Worm (Caenorhabditis elegans) whole organism, early embryonic: ENCODE data around the gene dmsr-4.
A peak's percentile ranks its signal among the peaks of the same experiment; 100 is the strongest.

Experiments
- B0310.2 ChIP-seq: sonication (generic microtip); optimal IDR thresholded peaks from 2 replicates; lab custom pipeline; 2016; ENCODE audit warnings: mild to moderate bottlenecking, missing genetic modification characterization, missing compliant biosample characterization
- F13C5.2 ChIP-seq: sonication (generic microtip); optimal IDR thresholded peaks from 2 replicates; lab custom pipeline; 2017; ENCODE audit warnings: mild to moderate bottlenecking, missing genetic modification characterization, inconsistent platforms, missing compliant biosample characterization
- aly-1 ChIP-seq: sonication (generic microtip); optimal IDR thresholded peaks from 2 replicates; lab custom pipeline; 2016; ENCODE audit warnings: missing genetic modification characterization, missing compliant biosample characterization
- ama-1 ChIP-seq: fragments of 150-350 bp; optimal IDR thresholded peaks from 2 replicates; lab custom pipeline; 2014
- ceh-13 ChIP-seq: fragments of 200-800 bp; sonication (Bioruptor generic); optimal IDR thresholded peaks from 2 replicates; lab custom pipeline; 2018; ENCODE audit warnings: mild to moderate bottlenecking, missing genetic modification characterization, missing compliant biosample characterization
- ceh-36 ChIP-seq: sonication (generic microtip); optimal IDR thresholded peaks from 2 replicates; lab custom pipeline; 2016; ENCODE audit warnings: missing genetic modification characterization, inconsistent platforms, missing compliant biosample characterization
- ets-7 ChIP-seq: sonication (generic microtip); optimal IDR thresholded peaks from 2 replicates; lab custom pipeline; 2016; ENCODE audit warnings: missing genotype, missing genetic modification characterization, missing compliant biosample characterization
- flt-1 ChIP-seq: fragments of 200-800 bp; sonication (Bioruptor generic); IDR thresholded peaks from 2 replicates; pipeline ENCODE4 v1.3.6; 2022; ENCODE audit warnings: missing genetic modification characterization, missing compliant biosample characterization
- hmbx-1 ChIP-seq: sonication (generic microtip); optimal IDR thresholded peaks from 2 replicates; lab custom pipeline; 2016; ENCODE audit warnings: mild to moderate bottlenecking, missing genetic modification characterization, missing compliant biosample characterization
- hmg-4 ChIP-seq: fragments of 200-800 bp; sonication (Bioruptor generic); optimal IDR thresholded peaks from 2 replicates; lab custom pipeline; 2018; ENCODE audit warnings: mild to moderate bottlenecking, missing genetic modification characterization, missing compliant biosample characterization
- hnd-1 ChIP-seq: sonication (generic microtip); optimal IDR thresholded peaks from 2 replicates; lab custom pipeline; 2016; ENCODE audit warnings: missing genetic modification characterization, missing compliant biosample characterization
- pes-1 ChIP-seq: fragments of 200-800 bp; sonication (Bioruptor generic); IDR thresholded peaks from 2 replicates; pipeline ENCODE4 v1.3.6; 2022; ENCODE audit warnings: missing genetic modification reagents, missing genetic modification characterization, missing compliant biosample characterization
- scrt-1 ChIP-seq: fragments of 200-800 bp; sonication (Bioruptor generic); IDR thresholded peaks from 2 replicates; pipeline ENCODE4 v1.3.6; 2022; ENCODE audit warnings: missing genetic modification characterization, missing compliant biosample characterization
- sea-1 ChIP-seq: fragments of 200-800 bp; sonication (Bioruptor generic); conservative IDR thresholded peaks from 2 replicates; pipeline ENCODE4 v1.3.6; 2022; ENCODE audit warnings: missing genetic modification characterization, missing compliant biosample characterization
- tbx-11 ChIP-seq: fragments of 200-800 bp; sonication (Bioruptor generic); IDR thresholded peaks from 2 replicates; pipeline ENCODE4 v1.3.6; 2022; ENCODE audit warnings: missing genetic modification characterization, missing compliant biosample characterization
- tbx-37 ChIP-seq: fragments of 200-800 bp; sonication (Bioruptor generic); conservative IDR thresholded peaks from 2 replicates; pipeline ENCODE4 v1.3.6; 2022; ENCODE audit warnings: missing genetic modification reagents, missing genetic modification characterization, missing compliant biosample characterization
- tra-4 ChIP-seq: sonication (generic microtip); optimal IDR thresholded peaks from 2 replicates; lab custom pipeline; 2017; ENCODE audit warnings: missing genetic modification characterization, missing compliant biosample characterization

Gene dmsr-4

DNA sequence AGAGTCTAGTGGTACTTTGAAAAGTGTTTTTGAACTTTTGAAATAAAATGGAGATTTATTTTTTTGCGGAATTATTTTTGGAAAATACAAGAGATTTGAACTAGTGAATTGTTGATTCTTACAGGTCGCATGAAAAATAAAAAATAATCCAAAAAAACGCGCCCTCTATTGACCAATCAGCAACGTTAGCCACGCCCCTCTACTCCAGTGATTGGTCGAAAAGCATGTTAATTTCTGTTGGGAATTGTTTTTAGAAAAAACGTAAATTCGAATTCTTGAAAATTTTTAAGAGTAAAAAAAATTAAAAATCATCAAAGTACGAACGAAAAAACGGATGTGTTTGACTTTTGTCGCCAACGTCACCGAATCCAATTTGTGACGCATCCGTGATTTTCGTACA is 13.5 kb upstream of the dmsr-4 start:
- TF ChIP-seq aly-1, result no peak
- TF ChIP-seq F13C5.2 (tag; lab: Kevin White, UChicago), result no peak
- no peak for TF ChIP-seq ets-7 (tag; lab: Kevin White, UChicago)
- no peak for TF ChIP-seq ceh-13 (GFP tag; lab: Kevin White, UChicago)
- TF ChIP-seq scrt-1 (GFP tag; lab: Robert Waterston, UW), result no peak
- no peak for TF ChIP-seq sea-1 (GFP tag; lab: Robert Waterston, UW)

DNA sequence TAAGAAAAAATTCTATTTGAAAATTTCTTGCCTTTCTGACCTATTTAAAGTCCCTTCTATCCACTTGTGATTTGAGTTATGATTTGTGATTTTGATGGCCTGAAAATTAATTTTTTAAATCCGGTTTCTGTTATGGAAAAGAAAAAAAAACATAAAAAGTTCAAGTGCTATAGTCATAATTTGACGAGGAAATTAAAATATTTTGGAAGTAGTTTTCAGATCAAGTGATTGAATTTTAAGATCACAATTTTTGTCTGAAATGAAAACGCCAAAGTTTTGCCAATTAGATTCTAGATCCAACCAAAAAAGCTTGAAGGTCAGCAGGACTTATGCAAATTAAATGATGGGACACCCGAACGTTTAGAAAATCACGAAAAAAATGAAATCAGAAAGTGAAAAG is 10.6 kb upstream of the dmsr-4 start, which contains the start of gene ptr-3:
Gene ptr-3, minus strand, starts transcription at position 101 of the 400 bp plus-strand sequence.
- TF ChIP-seq tra-4 (tag; lab: Kevin White, UChicago), result no peak
- TF ChIP-seq ama-1, result no peak
- TF ChIP-seq pes-1 (GFP tag; lab: Robert Waterston, UW), result no peak
- no peak for TF ChIP-seq hmg-4 (GFP tag; lab: Kevin White, UChicago)
- TF ChIP-seq sea-1 (GFP tag; lab: Robert Waterston, UW), result no peak
- TF ChIP-seq B0310.2 (tag; lab: Kevin White, UChicago), result no peak
- TF ChIP-seq F13C5.2 (tag; lab: Kevin White, UChicago), result no peak
- no peak for TF ChIP-seq ets-7 (tag; lab: Kevin White, UChicago)
- no peak for TF ChIP-seq scrt-1 (GFP tag; lab: Robert Waterston, UW)
- TF ChIP-seq aly-1, result no peak
- TF ChIP-seq ceh-36 (tag; lab: Kevin White, UChicago), result no peak
- no peak for TF ChIP-seq hnd-1
- TF ChIP-seq tbx-11 (GFP tag; lab: Robert Waterston, UW), result no peak

DNA sequence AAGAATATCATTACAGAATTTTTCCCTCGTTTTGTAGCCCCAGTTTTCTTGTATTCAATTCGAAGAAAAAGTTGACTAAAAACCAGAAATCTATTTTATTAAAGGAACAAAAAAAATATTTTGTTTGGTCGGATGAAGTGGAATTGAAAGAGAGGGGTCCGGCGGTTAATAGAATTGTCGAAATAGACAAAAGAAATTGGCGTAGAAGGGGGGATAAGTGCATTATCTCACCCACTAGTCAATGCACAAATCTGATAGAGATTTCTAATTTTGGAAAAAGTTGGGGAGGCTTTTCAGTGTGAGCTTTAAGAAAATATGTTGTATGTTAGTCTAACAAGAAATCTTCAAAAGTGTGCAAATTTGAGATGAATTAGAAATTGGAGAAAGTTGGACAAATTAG is 2.4 kb downstream of the dmsr-4 start:
- TF ChIP-seq ceh-13 (GFP tag; lab: Kevin White, UChicago) (no peak), hmbx-1 (tag; lab: Kevin White, UChicago) (no peak), hnd-1 (no peak), flt-1 (no peak), B0310.2 (tag; lab: Kevin White, UChicago) (no peak), scrt-1 (GFP tag; lab: Robert Waterston, UW) (no peak), tra-4 (tag; lab: Kevin White, UChicago) (no peak), tbx-37 (GFP tag; lab: Robert Waterston, UW) (no peak), ama-1 (no peak), ceh-36 (tag; lab: Kevin White, UChicago) (no peak), sea-1 (GFP tag; lab: Robert Waterston, UW) (no peak), ets-7 (tag; lab: Kevin White, UChicago) (no peak), aly-1 (no peak), pes-1 (GFP tag; lab: Robert Waterston, UW) (no peak), hmg-4 (GFP tag; lab: Kevin White, UChicago) (no peak), F13C5.2 (tag; lab: Kevin White, UChicago) (no peak)

DNA sequence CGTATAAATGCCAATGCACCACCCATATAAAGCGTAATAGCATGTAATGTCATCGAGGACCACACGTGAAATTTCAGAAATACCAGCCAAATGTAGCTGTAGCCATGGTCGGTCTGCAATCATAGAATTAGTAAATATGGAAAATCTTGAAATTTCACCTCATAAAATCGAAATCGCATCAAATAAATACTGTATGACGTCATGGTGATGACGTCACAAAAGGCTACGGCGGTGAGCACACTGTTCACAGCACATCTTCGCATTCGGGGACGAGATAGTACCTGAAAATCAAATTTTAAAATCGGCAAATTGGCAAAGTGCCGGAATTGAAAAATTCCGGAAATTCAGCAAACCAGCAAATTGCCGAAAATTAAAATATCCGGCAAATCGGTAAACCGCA is 7.1 kb downstream of the dmsr-4 start:
- TF ChIP-seq sea-1 (GFP tag; lab: Robert Waterston, UW), result no peak
- TF ChIP-seq ceh-13 (GFP tag; lab: Kevin White, UChicago), result no peak
- no peak for TF ChIP-seq tbx-37 (GFP tag; lab: Robert Waterston, UW)
- no peak for TF ChIP-seq scrt-1 (GFP tag; lab: Robert Waterston, UW)
- TF ChIP-seq aly-1, result no peak
- no peak for TF ChIP-seq hmg-4 (GFP tag; lab: Kevin White, UChicago)
- no peak for TF ChIP-seq hnd-1
- no peak for TF ChIP-seq ets-7 (tag; lab: Kevin White, UChicago)
- no peak for TF ChIP-seq F13C5.2 (tag; lab: Kevin White, UChicago)
- TF ChIP-seq hmbx-1 (tag; lab: Kevin White, UChicago), result no peak
- no peak for TF ChIP-seq ama-1
- TF ChIP-seq B0310.2 (tag; lab: Kevin White, UChicago), result no peak

DNA sequence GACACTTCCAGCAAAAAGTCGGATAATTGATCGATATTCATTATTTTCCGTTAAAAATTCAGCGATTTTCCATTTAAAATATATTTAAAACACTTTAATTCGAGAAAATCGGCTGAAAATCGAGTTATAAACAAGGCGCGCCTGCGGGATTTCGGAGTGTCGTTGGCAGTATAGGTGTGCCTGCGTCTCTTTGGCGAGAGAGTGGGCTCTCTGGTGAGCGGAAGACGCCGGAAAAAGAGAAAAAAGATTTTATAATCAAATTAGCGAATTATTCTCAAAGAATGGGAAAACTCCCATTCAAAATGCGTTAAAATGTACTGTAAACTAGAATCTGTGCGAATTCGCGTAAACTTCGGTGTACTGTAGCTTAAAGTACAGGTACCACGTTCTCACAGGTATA is 9.1 kb downstream of the dmsr-4 start, which contains the start of gene D1069.3:
Gene D1069.3, minus strand, starts transcription at position 158 of the 400 bp plus-strand sequence.
- TF ChIP-seq tbx-11 (GFP tag; lab: Robert Waterston, UW) (no peak), scrt-1 (GFP tag; lab: Robert Waterston, UW) (no peak), F13C5.2 (tag; lab: Kevin White, UChicago) (peak; percentile 19)

DNA sequence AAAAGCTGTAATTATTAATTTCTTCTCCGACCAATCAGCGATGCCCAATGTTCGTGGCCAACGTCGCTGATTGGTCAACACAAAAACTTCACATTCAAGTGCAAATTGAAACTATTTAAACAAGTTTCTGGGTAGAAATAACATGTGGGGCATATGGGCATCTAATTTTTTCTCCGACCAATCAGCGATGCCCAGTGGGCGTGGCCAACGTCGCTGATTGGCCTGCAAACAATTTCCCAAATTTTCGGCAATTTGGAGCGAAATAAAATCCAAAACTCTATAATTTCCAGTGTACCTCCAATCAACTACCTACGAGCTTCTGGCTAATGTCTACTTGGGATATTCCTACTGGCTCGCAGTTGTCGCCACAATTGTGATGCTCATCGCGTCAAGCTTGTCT is 15.6 kb downstream of the dmsr-4 start:
- TF ChIP-seq tbx-11 (GFP tag; lab: Robert Waterston, UW) (no peak), F13C5.2 (tag; lab: Kevin White, UChicago) (no peak), flt-1 (no peak), hnd-1 (no peak), scrt-1 (GFP tag; lab: Robert Waterston, UW) (no peak), B0310.2 (tag; lab: Kevin White, UChicago) (no peak)

DNA sequence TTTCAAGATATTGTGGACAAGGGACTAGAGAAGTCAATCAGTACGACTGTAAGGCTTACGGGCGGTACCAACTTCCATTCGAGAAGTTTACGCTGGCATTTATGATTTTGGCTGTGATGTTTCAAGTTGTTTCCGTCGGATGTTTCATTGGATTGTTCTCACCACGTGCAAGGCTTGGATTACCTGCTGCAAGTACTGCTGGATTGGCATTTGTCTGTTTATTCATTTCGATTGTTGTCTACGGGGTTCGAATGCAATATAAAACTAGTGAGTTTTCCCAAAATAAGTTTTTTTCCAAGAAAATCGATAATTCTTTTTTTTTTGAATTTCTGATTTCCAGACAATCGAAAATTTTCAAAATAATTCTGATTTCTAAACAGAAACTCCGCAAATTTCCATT is 16.2 kb downstream of the dmsr-4 start:
- TF ChIP-seq ama-1 (no peak), hnd-1 (no peak), ceh-36 (tag; lab: Kevin White, UChicago) (no peak), ceh-13 (GFP tag; lab: Kevin White, UChicago) (no peak), B0310.2 (tag; lab: Kevin White, UChicago) (no peak), hmg-4 (GFP tag; lab: Kevin White, UChicago) (no peak), scrt-1 (GFP tag; lab: Robert Waterston, UW) (no peak), sea-1 (GFP tag; lab: Robert Waterston, UW) (no peak), flt-1 (no peak), tra-4 (tag; lab: Kevin White, UChicago) (no peak), tbx-11 (GFP tag; lab: Robert Waterston, UW) (no peak), pes-1 (GFP tag; lab: Robert Waterston, UW) (no peak), tbx-37 (GFP tag; lab: Robert Waterston, UW) (no peak), ets-7 (tag; lab: Kevin White, UChicago) (no peak), F13C5.2 (tag; lab: Kevin White, UChicago) (no peak), hmbx-1 (tag; lab: Kevin White, UChicago) (no peak), aly-1 (no peak)
